Worm (Caenorhabditis elegans) whole organism, L3 larva: Measurements from ENCODE around the gene fbxb-38.

ENCODE experiments used
- ama-1 ChIP-seq: fragments of 150-350 bp; optimal IDR thresholded peaks from 2 replicates; lab custom pipeline; 2018
- egl-27 ChIP-seq: sonication (generic microtip); optimal IDR thresholded peaks from 4 replicates; lab custom pipeline; 2017; ENCODE audit warnings: missing biosample characterization, missing genetic modification reagents, missing genetic modification characterization
- mml-1 ChIP-seq: fragments of 150-350 bp; sonication (generic microtip); optimal IDR thresholded peaks from 3 replicates; lab custom pipeline; 2014; ENCODE audit warnings: missing biosample characterization, missing genetic modification characterization

ce11 chrII:2186730-2187129 lies 18.2 kb upstream of the fbxb-38 start:
- TF ChIP-seq mml-1 (tag; lab: Kevin White, UChicago) (no peak), egl-27 (tag; lab: Kevin White, UChicago) (no peak), ama-1 (lab: Kevin White, UChicago) (no peak)
